Fruit fly (Drosophila melanogaster): ENCODE data around the gene fzy.

Gene fzy

DNA sequence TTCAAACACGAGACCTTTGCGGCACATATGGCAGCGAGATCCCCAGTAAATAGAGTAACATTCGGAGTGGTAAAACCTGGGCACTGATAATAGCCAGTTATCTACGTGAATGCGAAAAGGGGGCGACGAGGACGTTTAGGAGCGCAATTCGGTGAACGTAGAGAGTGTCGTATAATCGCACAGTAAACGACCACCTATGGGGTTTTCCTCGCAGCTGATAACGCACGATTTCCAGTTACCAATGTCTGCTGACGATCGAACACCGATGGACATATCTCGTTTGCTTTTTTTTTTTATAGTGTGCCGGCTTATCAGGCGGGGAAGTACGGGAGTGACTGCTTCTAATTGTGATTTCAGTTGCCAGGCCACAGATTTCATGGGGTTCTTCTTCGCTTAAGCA lies 9.0 kb downstream of the fzy start:
- TF ChIP-seq vri (GFP tag; optimal IDR thresholded peaks at IDR 0.05) (peak; percentile 67), salr (GFP tag; optimal IDR thresholded peaks at IDR 0.05) (no peak), dac (GFP tag; optimal IDR thresholded peaks at IDR 0.05) (no peak), svp (GFP tag) (peak; percentile 75), Hr39 (GFP tag; optimal IDR thresholded peaks at IDR 0.05) (no peak), ss (GFP tag; optimal IDR thresholded peaks at IDR 0.05) (no peak), CG11902 (GFP tag; optimal IDR thresholded peaks at IDR 0.05) (no peak), Blimp-1 (GFP tag; optimal IDR thresholded peaks at IDR 0.05) (no peak), CG11762 (GFP tag; optimal IDR thresholded peaks at IDR 0.05; ENCODE audit: insufficient read depth) (no peak), fkh (GFP tag; optimal IDR thresholded peaks at IDR 0.05) (peak; percentile 38), net (GFP tag; optimal IDR thresholded peaks at IDR 0.05) (no peak), CG16779 (tag; optimal IDR thresholded peaks at IDR 0.05) (peak; percentile 3), Sox15 (GFP tag; optimal IDR thresholded peaks at IDR 0.05) (no peak), Ets21C (GFP tag; optimal IDR thresholded peaks at IDR 0.05) (no peak), spab (GFP tag; optimal IDR thresholded peaks at IDR 0.05) (no peak), CG31627 (GFP tag; optimal IDR thresholded peaks at IDR 0.05) (no peak), OdsH (GFP tag; optimal IDR thresholded peaks at IDR 0.05) (no peak), Sox14 (GFP tag; optimal IDR thresholded peaks at IDR 0.05) (no peak)

- peak in 1 of 2 experiments; percentile 59 for TF ChIP-seq ss (GFP tag; optimal IDR thresholded peaks at IDR 0.05)
- TF ChIP-seq Ets21C (GFP tag; optimal IDR thresholded peaks at IDR 0.05) = no peak
Observed at dm6 chr2L:16320428-16320827, 9.7 kb downstream of the fzy start.

DNA sequence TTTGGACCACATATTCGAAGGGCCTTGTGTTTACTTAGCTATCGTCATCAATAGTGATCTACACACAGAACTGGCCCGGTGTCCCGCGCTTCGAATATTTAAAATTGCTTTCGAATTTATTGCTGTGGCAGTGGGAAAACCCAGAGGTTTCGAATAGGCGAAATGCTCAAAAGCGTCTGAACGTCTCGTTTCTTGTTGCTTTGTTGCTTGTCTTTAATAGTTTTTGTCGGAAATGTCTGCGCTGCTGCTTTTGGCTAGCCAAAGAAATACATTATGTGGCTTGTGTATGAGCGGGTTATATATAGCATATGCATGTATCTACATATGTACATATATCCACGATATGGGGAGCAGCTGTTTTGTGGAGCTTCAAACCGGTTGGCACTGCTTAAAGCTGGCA lies 10.5 kb downstream of the fzy start:
- peak; percentile 18 for TF ChIP-seq dsx (GFP tag; optimal IDR thresholded peaks at IDR 0.05; ENCODE audit: poor library complexity, severe bottlenecking)
- no peak for TF ChIP-seq fkh (GFP tag; optimal IDR thresholded peaks at IDR 0.05)

- TF ChIP-seq Met (GFP tag; optimal IDR thresholded peaks at IDR 0.05) = no peak
- no peak for TF ChIP-seq CG6276 (GFP tag; optimal IDR thresholded peaks at IDR 0.05)
- TF ChIP-seq CG6854 (GFP tag; optimal IDR thresholded peaks at IDR 0.05) = no peak
- no peak for TF ChIP-seq esn (GFP tag; optimal IDR thresholded peaks at IDR 0.05)
- no peak for TF ChIP-seq CG11294 (GFP tag; IDR thresholded peaks at IDR 0.05)
- TF ChIP-seq net (GFP tag; optimal IDR thresholded peaks at IDR 0.05) = no peak
- TF ChIP-seq vri (GFP tag; optimal IDR thresholded peaks at IDR 0.05) = peak; percentile 10
- TF ChIP-seq topi (GFP tag; optimal IDR thresholded peaks at IDR 0.05) = no peak
- TF ChIP-seq Hr39 (GFP tag; optimal IDR thresholded peaks at IDR 0.05) = no peak
- TF ChIP-seq Ets21C (GFP tag; optimal IDR thresholded peaks at IDR 0.05) = no peak
- no peak for TF ChIP-seq Hr38 (GFP tag; optimal IDR thresholded peaks at IDR 0.05)
- no peak for TF ChIP-seq CG8319 (GFP tag; optimal IDR thresholded peaks at IDR 0.05)
- TF ChIP-seq CG4318 (GFP tag; optimal IDR thresholded peaks at IDR 0.05) = no peak
- no peak for TF ChIP-seq CG8119 (GFP tag; IDR thresholded peaks at IDR 0.05)
- TF ChIP-seq cyc (GFP tag; optimal IDR thresholded peaks at IDR 0.05) = no peak
- no peak for TF ChIP-seq CG10669 (GFP tag; optimal IDR thresholded peaks at IDR 0.05)
- TF ChIP-seq Sox102F (GFP tag; optimal IDR thresholded peaks at IDR 0.05) = no peak
- TF ChIP-seq CG6808 (GFP tag; optimal IDR thresholded peaks at IDR 0.05) = no peak
- TF ChIP-seq Eip78C (GFP tag) = peak; percentile 55
- peak; percentile 0 for TF ChIP-seq svp (GFP tag)
- no peak for TF ChIP-seq dsx (GFP tag; optimal IDR thresholded peaks at IDR 0.05; ENCODE audit: poor library complexity, severe bottlenecking)
Observed at dm6 chr2L:16321872-16322631, 11.3 kb downstream of the fzy start.

All from whole organism, prepupa.